Worm (Caenorhabditis elegans) whole organism, young adult: Measurements from ENCODE around the gene M18.6.
"Not testable (repeated sequence)": the region's sequence is repeated elsewhere in the genome, so short reads cannot be mapped to it uniquely, and the experiment has no call there.

Source experiments
- F37B4.10 ChIP-seq: fragments of 200-800 bp; sonication (Bioruptor generic); IDR thresholded peaks from 2 replicates; pipeline ENCODE4 v1.3.6; 2022; ENCODE audit warnings: missing genetic modification characterization, missing compliant biosample characterization
- F57A8.1 ChIP-seq: fragments of 200-800 bp; sonication (Bioruptor generic); optimal IDR thresholded peaks from 2 replicates; lab custom pipeline; 2018; ENCODE audit warnings: mild to moderate bottlenecking, missing genetic modification characterization, moderate library complexity, missing compliant biosample characterization
- lir-1 ChIP-seq: fragments of 200-800 bp; sonication (Bioruptor generic); conservative IDR thresholded peaks from 2 replicates; pipeline ENCODE4 v1.3.6; 2022; ENCODE audit warnings: missing genetic modification reagents, missing genetic modification characterization, missing compliant biosample characterization
- madf-3 ChIP-seq: fragments of 200-800 bp; sonication (Bioruptor generic); IDR thresholded peaks from 2 replicates; pipeline ENCODE4 v1.3.6; 2022; ENCODE audit warnings: missing genetic modification reagents, missing genetic modification characterization, missing compliant biosample characterization
- pbrm-1 ChIP-seq: fragments of 200-800 bp; sonication (Bioruptor generic); IDR thresholded peaks from 2 replicates; pipeline ENCODE4 v1.3.6; 2022; ENCODE audit warnings: missing genetic modification reagents, missing genetic modification characterization, missing compliant biosample characterization
- pha-4 ChIP-seq: fragments of 150-350 bp; sonication (generic microtip); optimal IDR thresholded peaks from 2 replicates; lab custom pipeline; 2014; ENCODE audit warnings: missing biosample characterization, missing genetic modification reagents, missing genetic modification characterization
- unc-130 ChIP-seq: sonication (generic microtip); optimal IDR thresholded peaks from 2 replicates; lab custom pipeline; 2016; ENCODE audit warnings: missing genetic modification reagents, missing genetic modification characterization, missing compliant biosample characterization

- not testable (repeated sequence) for TF ChIP-seq lir-1; pha-4 (tag; lab: Kevin White, UChicago); F57A8.1 (GFP tag; lab: Kevin White, UChicago); unc-130 (GFP tag; lab: Kevin White, UChicago); pbrm-1; F37B4.10; madf-3 (GFP tag; lab: Robert Waterston, UW)
Measured at ce11 chrIV:12138093-12138492, 17.0 kb downstream of the M18.6 start, which contains the start of gene B0001.4.
